Fruit fly (Drosophila melanogaster): Measurements from ENCODE around the gene Qsox2.

- TF ChIP-seq Sin3A (optimal IDR thresholded peaks at IDR 0.05), result no peak
- no peak for TF ChIP-seq Myc (optimal IDR thresholded peaks at IDR 0.05)
- no peak for TF ChIP-seq insv (optimal IDR thresholded peaks at IDR 0.05)
- no peak for TF ChIP-seq ttk (optimal IDR thresholded peaks at IDR 0.05)
- TF ChIP-seq h (optimal IDR thresholded peaks at IDR 0.05), result no peak
Observed at dm6 chr3R:21949561-21949862, 36.0 kb downstream of the Qsox2 start.
